Fruit fly (Drosophila melanogaster) whole organism, prepupa: ENCODE results near the gene CG8119.

Source experiments
- CG11294 ChIP-seq: fragments of 200-800 bp; sonication (Bioruptor generic); IDR thresholded peaks from 2 replicates; pipeline ENCODE4 v1.3.6; 2022; ENCODE audit warnings: missing biosample characterization, missing genetic modification characterization
- CG15336 ChIP-seq: fragments of 200-800 bp; sonication (Bioruptor generic); IDR thresholded peaks from 2 replicates; pipeline ENCODE4 v1.3.6; 2022; ENCODE audit warnings: missing biosample characterization, missing genetic modification characterization
- CG1621 ChIP-seq: fragments of 200-800 bp; sonication (Bioruptor generic); optimal IDR thresholded peaks from 3 replicates; lab custom pipeline; 2018; ENCODE audit warnings: missing biosample characterization, mild to moderate bottlenecking, missing genetic modification characterization
- CG16779 ChIP-seq: fragments of 200-800 bp; sonication (Bioruptor generic); optimal IDR thresholded peaks from 3 replicates; lab custom pipeline; 2017; ENCODE audit warnings: missing biosample characterization, mild to moderate bottlenecking, missing genetic modification characterization
- CG3032 ChIP-seq: fragments of 200-800 bp; optimal IDR thresholded peaks from 2 replicates; lab custom pipeline; 2019; ENCODE audit warnings: missing biosample characterization, mild to moderate bottlenecking, missing genetic modification characterization, moderate library complexity
- CG31627 ChIP-seq: fragments of 200-800 bp; sonication (Bioruptor generic); optimal IDR thresholded peaks from 3 replicates; lab custom pipeline; 2016; ENCODE audit warnings: missing biosample characterization, missing genetic modification characterization
- CG32006 ChIP-seq: fragments of 200-800 bp; sonication (Bioruptor generic); optimal IDR thresholded peaks from 3 replicates; lab custom pipeline; 2017; ENCODE audit warnings: missing biosample characterization, mild to moderate bottlenecking, missing genetic modification characterization
- CG34406 ChIP-seq: fragments of 200-800 bp; sonication (Bioruptor generic); optimal IDR thresholded peaks from 3 replicates; lab custom pipeline; 2016; ENCODE audit warnings: missing biosample characterization, missing genetic modification characterization
- CG6276 ChIP-seq: fragments of 200-800 bp; sonication (Bioruptor generic); optimal IDR thresholded peaks from 2 replicates; lab custom pipeline; 2017; ENCODE audit warnings: missing biosample characterization, mild to moderate bottlenecking, missing genetic modification characterization
- CG6792 ChIP-seq: fragments of 200-800 bp; sonication (Bioruptor generic); optimal IDR thresholded peaks from 3 replicates; lab custom pipeline; 2016; ENCODE audit warnings: missing biosample characterization, missing genetic modification characterization
- CG6808 ChIP-seq: fragments of 200-800 bp; sonication (Bioruptor generic); optimal IDR thresholded peaks from 3 replicates; lab custom pipeline; 2017; ENCODE audit warnings: missing biosample characterization, missing genetic modification characterization, mild to moderate bottlenecking, moderate library complexity, missing genetic modification reagents
- CG6854 ChIP-seq: fragments of 200-800 bp; sonication (Bioruptor generic); optimal IDR thresholded peaks from 2 replicates; lab custom pipeline; 2017; ENCODE audit warnings: missing biosample characterization, mild to moderate bottlenecking, missing genetic modification characterization
- CG8119 ChIP-seq: fragments of 200-800 bp; sonication (Bioruptor generic); IDR thresholded peaks from 3 replicates; pipeline ENCODE4 v1.3.6; 2022; ENCODE audit warnings: missing biosample characterization, missing genetic modification characterization
- CG8632 ChIP-seq: fragments of 200-800 bp; sonication (Bioruptor generic); optimal IDR thresholded peaks from 3 replicates; lab custom pipeline; 2016; ENCODE audit warnings: missing biosample characterization, missing genetic modification characterization
- CG9139 ChIP-seq: fragments of 200-800 bp; sonication (Bioruptor generic); optimal IDR thresholded peaks from 3 replicates; lab custom pipeline; 2017; ENCODE audit warnings: missing biosample characterization, mild to moderate bottlenecking, missing genetic modification characterization
- Eip75B ChIP-seq: fragments of 200-800 bp; sonication (Bioruptor generic); optimal IDR thresholded peaks from 3 replicates; lab custom pipeline; 2016; ENCODE audit warnings: missing biosample characterization, missing genetic modification characterization
- Eip78C ChIP-seq: fragments of 200-800 bp; sonication (Bioruptor generic); peaks from one replicate; lab custom pipeline; 2016; ENCODE audit warnings: missing biosample characterization, missing genetic modification characterization
- Eip93F ChIP-seq: fragments of 200-800 bp; sonication (Bioruptor generic); optimal IDR thresholded peaks from 2 replicates; lab custom pipeline; 2016; ENCODE audit warnings: missing biosample characterization, mild to moderate bottlenecking, missing genetic modification characterization
- Ets21C ChIP-seq: fragments of 200-800 bp; sonication (Bioruptor generic); optimal IDR thresholded peaks from 3 replicates; lab custom pipeline; 2016; ENCODE audit warnings: missing biosample characterization, missing genetic modification characterization
- Ets96B ChIP-seq: fragments of 200-800 bp; optimal IDR thresholded peaks from 2 replicates; lab custom pipeline; 2019; ENCODE audit warnings: missing biosample characterization, mild to moderate bottlenecking, missing genetic modification characterization, moderate library complexity
- Gug ChIP-seq: fragments of 200-800 bp; sonication (Bioruptor generic); IDR thresholded peaks from 2 replicates; pipeline ENCODE4 v1.3.6; 2022; ENCODE audit warnings: missing biosample characterization, missing genetic modification characterization
- Hr39 ChIP-seq: fragments of 200-800 bp; sonication (Bioruptor generic); optimal IDR thresholded peaks from 2 replicates; lab custom pipeline; 2016; ENCODE audit warnings: missing biosample characterization, missing genetic modification characterization
- Hr4 ChIP-seq: fragments of 200-800 bp; sonication (Bioruptor generic); optimal IDR thresholded peaks from 3 replicates; lab custom pipeline; 2016; ENCODE audit warnings: missing biosample characterization, missing genetic modification characterization
- Lpt ChIP-seq: fragments of 200-800 bp; sonication (Bioruptor generic); optimal IDR thresholded peaks from 3 replicates; lab custom pipeline; 2016; ENCODE audit warnings: missing biosample characterization, missing genetic modification characterization
- Met ChIP-seq: fragments of 200-800 bp; sonication (Bioruptor generic); optimal IDR thresholded peaks from 3 replicates; lab custom pipeline; 2016; ENCODE audit warnings: missing biosample characterization, missing genetic modification characterization
- OdsH ChIP-seq: fragments of 200-800 bp; sonication (Bioruptor generic); optimal IDR thresholded peaks from 3 replicates; lab custom pipeline; 2016; ENCODE audit warnings: missing biosample characterization, missing genetic modification characterization
- Smox ChIP-seq: fragments of 200-800 bp; sonication (Bioruptor generic); optimal IDR thresholded peaks from 3 replicates; lab custom pipeline; 2016; ENCODE audit warnings: missing biosample characterization, missing genetic modification characterization
- Sox15 ChIP-seq: fragments of 200-800 bp; sonication (Bioruptor generic); optimal IDR thresholded peaks from 3 replicates; lab custom pipeline; 2016; ENCODE audit warnings: missing biosample characterization, missing genetic modification characterization
- achi ChIP-seq: fragments of 200-800 bp; sonication (Bioruptor generic); optimal IDR thresholded peaks from 3 replicates; lab custom pipeline; 2016; ENCODE audit warnings: missing biosample characterization, missing genetic modification characterization
- acj6 ChIP-seq: fragments of 200-800 bp; sonication (Bioruptor generic); optimal IDR thresholded peaks from 3 replicates; lab custom pipeline; 2016; ENCODE audit warnings: missing biosample characterization, missing genetic modification characterization
- cyc ChIP-seq: fragments of 200-800 bp; sonication (Bioruptor generic); optimal IDR thresholded peaks from 3 replicates; lab custom pipeline; 2016; ENCODE audit warnings: missing biosample characterization, missing genetic modification characterization
- dsx ChIP-seq: fragments of 200-800 bp; optimal IDR thresholded peaks from 3 replicates; lab custom pipeline; 2019; ENCODE audit warnings: missing biosample characterization, mild to moderate bottlenecking, missing genetic modification characterization, moderate library complexity; ENCODE audit not compliant: poor library complexity, severe bottlenecking
- fd59A ChIP-seq: fragments of 200-800 bp; sonication (Bioruptor generic); optimal IDR thresholded peaks from 2 replicates; lab custom pipeline; 2017; ENCODE audit warnings: missing biosample characterization, mild to moderate bottlenecking, missing genetic modification characterization, missing genetic modification reagents
- fkh ChIP-seq: fragments of 200-800 bp; sonication (Bioruptor generic); optimal IDR thresholded peaks from 3 replicates; lab custom pipeline; 2017; ENCODE audit warnings: missing biosample characterization, mild to moderate bottlenecking, missing genetic modification characterization, moderate library complexity
- net ChIP-seq: fragments of 200-800 bp; sonication (Bioruptor generic); optimal IDR thresholded peaks from 3 replicates; lab custom pipeline; 2016; ENCODE audit warnings: missing biosample characterization, missing genetic modification characterization
- ss ChIP-seq, 2 experiments: fragments of 200-800 bp; sonication (Bioruptor generic); optimal IDR thresholded peaks; 2 replicates in 1 of 2; 3 replicates in 1 of 2; lab custom pipeline; 2017 to 2018; ENCODE audit warnings: mild to moderate bottlenecking in 2 of 2, missing biosample characterization in 2 of 2, missing genetic modification characterization in 2 of 2, moderate library complexity in 1 of 2
- svp ChIP-seq: fragments of 200-800 bp; sonication (Bioruptor generic); peaks from one replicate; lab custom pipeline; 2016; ENCODE audit warnings: missing biosample characterization, missing genetic modification characterization
- topi ChIP-seq: fragments of 200-800 bp; sonication (Bioruptor generic); optimal IDR thresholded peaks from 3 replicates; lab custom pipeline; 2016; ENCODE audit warnings: missing biosample characterization, missing genetic modification characterization
- vri ChIP-seq: fragments of 200-800 bp; sonication (Bioruptor generic); optimal IDR thresholded peaks from 3 replicates; lab custom pipeline; 2016; ENCODE audit warnings: missing biosample characterization, mild to moderate bottlenecking, missing genetic modification characterization

CG8119 gene

dm6 chrX:15646792-15647191 lies 15.6 kb upstream of the CG8119 start:
- TF ChIP-seq Eip75B (GFP tag; lab: Kevin White, UChicago) (no peak), achi (GFP tag; lab: Kevin White, UChicago) (no peak), fd59A (GFP tag; lab: Kevin White, UChicago) (no peak), svp (GFP tag; lab: Kevin White, UChicago) (no peak), CG1621 (tag; lab: Kevin White, UChicago) (no peak), CG8632 (GFP tag; lab: Kevin White, UChicago) (no peak), Eip93F (no peak), fkh (GFP tag; lab: Kevin White, UChicago) (no peak), CG8119 (GFP tag; lab: Robert Waterston, UW) (no peak), CG15336 (GFP tag; lab: Robert Waterston, UW) (no peak), Eip78C (no peak), CG34406 (GFP tag; lab: Kevin White, UChicago) (no peak), CG6808 (GFP tag; lab: Kevin White, UChicago) (no peak), Ets96B (no peak), Sox15 (GFP tag; lab: Kevin White, UChicago) (no peak)
- TF ChIP-seq, all 60 proteins: peak for 0

- TF ChIP-seq net (GFP tag; lab: Kevin White, UChicago) (no peak), Ets21C (GFP tag; lab: Kevin White, UChicago) (no peak), CG6792 (GFP tag; lab: Kevin White, UChicago) (no peak), Eip78C (no peak), dsx (GFP tag; lab: Kevin White, UChicago) (no peak), CG16779 (tag; lab: Kevin White, UChicago) (no peak), Hr39 (GFP tag; lab: Kevin White, UChicago) (no peak), CG31627 (GFP tag; lab: Kevin White, UChicago) (no peak), CG34406 (GFP tag; lab: Kevin White, UChicago) (no peak), CG15336 (GFP tag; lab: Robert Waterston, UW) (no peak), CG6854 (no peak), cyc (GFP tag; lab: Kevin White, UChicago) (no peak), Met (GFP tag; lab: Kevin White, UChicago) (no peak), CG32006 (GFP tag; lab: Kevin White, UChicago) (no peak), Eip75B (GFP tag; lab: Kevin White, UChicago) (no peak), Eip93F (no peak), CG3032 (tag; lab: Kevin White, UChicago) (no peak), CG11294 (GFP tag; lab: Robert Waterston, UW) (no peak), CG9139 (GFP tag; lab: Kevin White, UChicago) (no peak), Smox (GFP tag; lab: Kevin White, UChicago) (no peak)
Measured at dm6 chrX:15648180-15648579, 14.2 kb upstream of the CG8119 start.

dm6 chrX:15649507-15649906 lies 12.9 kb upstream of the CG8119 start:
- TF ChIP-seq Hr4 (GFP tag; lab: Kevin White, UChicago) (no peak), Eip78C (peak; percentile 70), Gug (GFP tag; lab: Robert Waterston, UW) (no peak), svp (GFP tag; lab: Kevin White, UChicago) (peak; percentile 54), CG6808 (GFP tag; lab: Kevin White, UChicago) (no peak)

- TF ChIP-seq vri (GFP tag; lab: Kevin White, UChicago) (no peak), Lpt (GFP tag; lab: Kevin White, UChicago) (no peak), CG6276 (GFP tag; lab: Kevin White, UChicago) (peak; percentile 60), Ets21C (GFP tag; lab: Kevin White, UChicago) (no peak), ss (GFP tag; optimal IDR thresholded peaks at IDR 0.05; lab: Kevin White, UChicago) (peak in 1 of 2 experiments; percentile 53), fkh (GFP tag; lab: Kevin White, UChicago) (no peak), acj6 (GFP tag; lab: Kevin White, UChicago) (no peak), CG9139 (GFP tag; lab: Kevin White, UChicago) (no peak), topi (GFP tag; lab: Kevin White, UChicago) (no peak), OdsH (no peak)
Measured at dm6 chrX:15651559-15651958, 10.8 kb upstream of the CG8119 start.
